Fruit fly (Drosophila melanogaster): ENCODE measurements around the gene CG44001.

dm6 chr2L:5020479-5020878 is 22.6 kb upstream of the CG44001 start:
- TF ChIP-seq usp (GFP tag; optimal IDR thresholded peaks at IDR 0.05) = no peak
- no peak for TF ChIP-seq Dll (optimal IDR thresholded peaks at IDR 0.05)
